Fruit fly (Drosophila melanogaster): ENCODE measurements around the gene AP-1gamma.

AP-1gamma gene

DNA sequence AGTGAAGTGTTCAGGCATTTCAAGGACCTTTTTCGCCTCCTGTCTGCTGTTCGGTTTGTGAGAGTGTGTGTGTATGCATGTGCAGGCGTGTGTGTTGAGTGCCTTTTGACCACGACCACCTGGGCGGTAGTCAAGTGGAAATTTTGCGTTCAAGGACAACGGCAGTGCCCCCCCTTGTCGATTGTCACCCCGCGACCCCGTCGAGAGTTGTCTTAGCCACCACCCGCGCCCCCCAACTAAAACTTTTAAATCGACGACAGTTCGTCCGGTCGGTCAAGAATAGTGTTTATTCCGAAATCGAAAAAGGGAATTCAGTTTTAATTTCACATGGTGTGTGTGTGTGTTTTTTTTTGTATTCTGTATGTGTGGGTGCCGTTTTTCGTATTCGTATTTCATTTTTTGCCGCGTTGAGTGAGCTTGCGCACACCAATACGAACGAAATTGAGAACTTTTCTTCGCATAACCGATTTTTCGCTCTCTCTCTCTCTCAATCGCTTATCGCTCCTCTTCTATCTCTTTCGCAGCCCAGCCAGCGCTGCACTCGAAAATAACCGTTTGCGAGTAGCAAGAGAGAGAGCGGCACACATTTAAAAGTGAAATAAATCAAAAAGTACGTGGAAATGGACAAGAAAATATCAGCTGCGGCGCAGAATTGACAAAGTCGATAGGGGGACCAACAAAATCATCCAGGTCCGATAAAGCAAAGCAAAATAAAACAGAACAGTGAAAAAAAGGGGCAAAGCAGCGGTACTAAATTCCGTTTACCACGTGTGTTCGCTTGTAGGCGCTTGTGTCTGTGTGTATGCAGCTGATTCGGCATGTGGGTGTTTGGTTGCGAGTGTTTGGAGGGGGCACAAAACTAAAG is 55.4 kb downstream of the AP-1gamma start (continued):
- TF ChIP-seq Lim3 (GFP tag; IDR thresholded peaks at IDR 0.05) (no peak), crp (GFP tag; optimal IDR thresholded peaks at IDR 0.05) (peak in 1 of 2 experiments; percentile 22), sens (GFP tag) (peak; percentile 48), PHDP (tag; optimal IDR thresholded peaks at IDR 0.05) (no peak), CG30403 (GFP tag; optimal IDR thresholded peaks at IDR 0.05) (no peak), CG15479 (GFP tag; optimal IDR thresholded peaks at IDR 0.05) (peak; percentile 9), CG11247 (GFP tag; IDR thresholded peaks at IDR 0.05) (no peak), CG3407 (GFP tag; optimal IDR thresholded peaks at IDR 0.05) (no peak), croc (GFP tag; conservative IDR thresholded peaks at IDR 0.05) (no peak), cwo (GFP tag; optimal IDR thresholded peaks at IDR 0.05) (peak; percentile 18), Max (GFP tag; optimal IDR thresholded peaks at IDR 0.05) (peak; percentile 31), CG9876 (GFP tag; optimal IDR thresholded peaks at IDR 0.05) (no peak), gro (GFP tag; optimal IDR thresholded peaks at IDR 0.05) (no peak), CG31388 (GFP tag; optimal IDR thresholded peaks at IDR 0.05) (no peak), row (GFP tag; IDR thresholded peaks at IDR 0.05) (no peak), h (optimal IDR thresholded peaks at IDR 0.05) (no peak), HLH4C (GFP tag; IDR thresholded peaks at IDR 0.05; ENCODE audit: partially characterized antibody) (no peak), ham (GFP tag; IDR thresholded peaks at IDR 0.05) (no peak), CG3281 (GFP tag; optimal IDR thresholded peaks at IDR 0.05) (no peak), Camta (GFP tag; optimal IDR thresholded peaks at IDR 0.05) (no peak), Adf1 (GFP tag; IDR thresholded peaks at IDR 0.05) (no peak), ci (GFP tag; IDR thresholded peaks at IDR 0.05) (no peak), sug (tag; optimal IDR thresholded peaks at IDR 0.05) (peak; percentile 71), BtbVII (GFP tag; optimal IDR thresholded peaks at IDR 0.05) (no peak), CG17361 (GFP tag; IDR thresholded peaks at IDR 0.05) (no peak), ftz-f1 (GFP tag; optimal IDR thresholded peaks at IDR 0.05) (peak; percentile 54), CG1024 (GFP tag; IDR thresholded peaks at IDR 0.05) (no peak), z (GFP tag; IDR thresholded peaks at IDR 0.05) (peak; percentile 90), chif (GFP tag; optimal IDR thresholded peaks at IDR 0.05) (no peak), Trl (optimal IDR thresholded peaks at IDR 0.05) (peak; percentile 70 to 90), Trl (GFP tag; optimal IDR thresholded peaks at IDR 0.05) (peak; percentile 30)

DNA sequence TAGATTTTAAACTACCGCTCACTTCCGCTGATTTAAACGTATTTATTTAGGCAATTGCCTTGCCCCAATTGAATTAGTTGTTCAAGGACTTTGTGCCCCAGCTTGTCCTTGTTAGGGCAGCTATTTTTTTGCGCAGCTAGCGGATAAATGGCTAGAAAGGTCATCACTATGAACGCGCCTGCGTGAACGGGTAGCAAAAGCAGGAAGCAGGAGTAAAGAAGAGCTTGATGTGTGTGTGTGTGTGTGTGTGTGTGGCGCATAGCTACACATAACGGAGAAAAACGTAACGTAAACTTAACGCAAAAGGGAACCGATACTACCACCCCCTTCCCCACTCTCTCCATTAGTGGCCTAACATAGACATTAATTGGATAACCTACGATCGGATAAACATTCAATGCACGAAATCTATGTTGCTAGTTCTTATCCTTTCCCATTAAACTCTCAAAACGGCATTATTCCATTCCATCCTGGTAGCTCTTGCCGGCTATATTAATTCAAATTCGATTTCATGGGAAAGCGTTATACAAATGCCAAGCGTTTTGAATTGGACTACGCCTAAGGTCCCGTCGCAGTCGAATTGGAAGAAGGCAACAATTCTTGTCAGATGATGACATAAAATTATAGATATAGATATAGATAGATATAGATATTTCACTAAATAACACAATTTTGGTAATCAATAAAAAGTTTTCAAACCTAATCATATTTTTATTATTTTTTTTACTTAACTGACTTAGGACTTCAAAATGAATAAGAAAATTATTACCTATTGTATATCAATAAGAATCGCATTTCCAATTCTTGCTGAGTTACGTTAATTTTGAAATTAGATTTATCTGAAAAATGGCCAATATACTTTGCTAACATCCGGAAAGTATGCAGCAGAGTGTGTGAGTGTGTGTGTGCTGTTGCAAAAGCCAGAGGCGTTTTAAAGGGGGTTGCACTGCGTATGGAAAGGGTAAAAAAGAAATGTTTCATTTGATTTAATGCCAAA is 56.3 kb downstream of the AP-1gamma start:
- TF ChIP-seq Hr39 (optimal IDR thresholded peaks at IDR 0.05) (no peak), gfzf (GFP tag; optimal IDR thresholded peaks at IDR 0.05) (no peak), vnd (GFP tag; IDR thresholded peaks at IDR 0.05; ENCODE audit: partially characterized antibody) (no peak), CG2678 (tag; optimal IDR thresholded peaks at IDR 0.05) (no peak), stc (GFP tag; IDR thresholded peaks at IDR 0.05) (no peak), CG3281 (GFP tag; optimal IDR thresholded peaks at IDR 0.05) (no peak), CG9609 (GFP tag; optimal IDR thresholded peaks at IDR 0.05) (no peak), CG13624 (GFP tag; optimal IDR thresholded peaks at IDR 0.05) (no peak), CG15514 (GFP tag; optimal IDR thresholded peaks at IDR 0.05) (no peak), CG10267 (tag; optimal IDR thresholded peaks at IDR 0.05) (no peak), kay (GFP tag; optimal IDR thresholded peaks at IDR 0.05) (no peak), schlank (tag; optimal IDR thresholded peaks at IDR 0.05) (no peak), CG3847 (GFP tag; IDR thresholded peaks at IDR 0.05) (no peak), B-H1 (GFP tag; IDR thresholded peaks at IDR 0.05) (no peak), pho (GFP tag; optimal IDR thresholded peaks at IDR 0.05) (no peak), crol (GFP tag; IDR thresholded peaks at IDR 0.05) (0 out of 2 replicates have a peak, but pooled peaks have one; percentile 10), Eip74EF (GFP tag; optimal IDR thresholded peaks at IDR 0.05) (no peak), unpg (GFP tag; optimal IDR thresholded peaks at IDR 0.05) (no peak), Kr (GFP tag; optimal IDR thresholded peaks at IDR 0.05) (no peak), Hr3 (GFP tag; optimal IDR thresholded peaks at IDR 0.05) (no peak)
